Worm (Caenorhabditis elegans) whole organism, L4 larva: Measurements from ENCODE around the gene nas-31.

Experiments
- D1046.2 ChIP-seq: fragments of 200-800 bp; sonication (Bioruptor generic); IDR thresholded peaks from 2 replicates; pipeline ENCODE4 v1.3.6; 2022; ENCODE audit warnings: missing genetic modification characterization, missing compliant biosample characterization
- F10B5.3 ChIP-seq: sonication (generic microtip); optimal IDR thresholded peaks from 2 replicates; lab custom pipeline; 2016; ENCODE audit warnings: mild to moderate bottlenecking, missing genetic modification characterization, missing compliant biosample characterization
- F44E2.7 ChIP-seq: fragments of 200-800 bp; sonication (Bioruptor generic); IDR thresholded peaks from 2 replicates; pipeline ENCODE4 v2.1.2; 2022; ENCODE audit warnings: missing genetic modification characterization, missing compliant biosample characterization
- T20F7.1 ChIP-seq: fragments of 200-800 bp; sonication (Bioruptor generic); optimal IDR thresholded peaks from 2 replicates; lab custom pipeline; 2018; ENCODE audit warnings: mild to moderate bottlenecking, missing genetic modification characterization, missing compliant biosample characterization
- T26A8.4 ChIP-seq: fragments of 200-800 bp; sonication (Bioruptor generic); IDR thresholded peaks from 2 replicates; pipeline ENCODE4 v1.3.6; 2022; ENCODE audit warnings: missing genetic modification characterization, missing compliant biosample characterization
- Y48G9A.11 ChIP-seq: fragments of 200-800 bp; sonication (Bioruptor generic); IDR thresholded peaks from 2 replicates; pipeline ENCODE4 v1.3.6; 2022; ENCODE audit warnings: missing genetic modification reagents, missing genetic modification characterization, missing compliant biosample characterization
- ZK546.5 ChIP-seq, 2 experiments: sonication (generic microtip); optimal IDR thresholded peaks; 2 replicates each; lab custom pipeline; 2017; ENCODE audit warnings: missing biosample characterization in 2 of 2, missing genetic modification characterization in 2 of 2
- aha-1 ChIP-seq: fragments of 150-350 bp; peaks from one replicate; lab custom pipeline; 2014; ENCODE audit warnings: missing biosample characterization, missing genetic modification characterization
- aly-2 ChIP-seq: sonication (generic microtip); optimal IDR thresholded peaks from 2 replicates; lab custom pipeline; 2018; ENCODE audit warnings: missing biosample characterization, missing genetic modification characterization
- ama-1 ChIP-seq: fragments of 150-350 bp; optimal IDR thresholded peaks from 2 replicates; lab custom pipeline; 2014; ENCODE audit warnings: inconsistent platforms, mixed read lengths
- ceh-20 ChIP-seq: fragments of 200-800 bp; sonication (Bioruptor generic); IDR thresholded peaks from 2 replicates; pipeline ENCODE4 v1.3.6; 2022; ENCODE audit warnings: missing genetic modification reagents, missing genetic modification characterization, missing compliant biosample characterization
- daf-16 ChIP-seq, 3 experiments: sonication (generic microtip); optimal IDR thresholded peaks; 2 replicates each; lab custom pipeline; 2016 to 2017; ENCODE audit warnings: missing genetic modification characterization in 3 of 3, missing genetic modification reagents in 3 of 3, mild to moderate bottlenecking in 2 of 3, missing compliant biosample characterization in 2 of 3, missing biosample characterization in 1 of 3, moderate library complexity in 1 of 3
- dmd-6 ChIP-seq: fragments of 200-800 bp; sonication (Bioruptor generic); IDR thresholded peaks from 2 replicates; pipeline ENCODE4 v1.3.6; 2022; ENCODE audit warnings: missing genetic modification reagents, missing genetic modification characterization, missing compliant biosample characterization
- dmd-9 ChIP-seq: fragments of 200-800 bp; sonication (Bioruptor generic); IDR thresholded peaks from 2 replicates; pipeline ENCODE4 v1.3.6; 2022; ENCODE audit warnings: missing genetic modification reagents, missing genetic modification characterization, missing compliant biosample characterization
- dpl-1 ChIP-seq: fragments of 150-350 bp; optimal IDR thresholded peaks from 2 replicates; lab custom pipeline; 2014; ENCODE audit warnings: missing biosample characterization, missing genetic modification reagents, missing genetic modification characterization
- dve-1 ChIP-seq: sonication (generic microtip); optimal IDR thresholded peaks from 2 replicates; lab custom pipeline; 2017; ENCODE audit warnings: antibody characterized with exemption, mild to moderate bottlenecking, missing genetic modification characterization, missing compliant biosample characterization; ENCODE audit not compliant: insufficient read depth
- egl-27 ChIP-seq: sonication (generic microtip); optimal IDR thresholded peaks from 3 replicates; lab custom pipeline; 2017; ENCODE audit warnings: missing biosample characterization, missing genetic modification reagents, missing genetic modification characterization
- egl-43 ChIP-seq: fragments of 200-800 bp; sonication (Bioruptor generic); IDR thresholded peaks from 2 replicates; pipeline ENCODE4 v1.3.6; 2022; ENCODE audit warnings: missing genetic modification reagents, missing genetic modification characterization, missing compliant biosample characterization
- fos-1 ChIP-seq: fragments of 150-350 bp; optimal IDR thresholded peaks from 2 replicates; lab custom pipeline; 2014; ENCODE audit warnings: missing biosample characterization, missing genetic modification characterization
- hlh-11 ChIP-seq: fragments of 200-800 bp; sonication (Bioruptor generic); optimal IDR thresholded peaks from 2 replicates; lab custom pipeline; 2018; ENCODE audit warnings: mild to moderate bottlenecking, missing genetic modification characterization, missing compliant biosample characterization
- hlh-30 ChIP-seq: sonication (generic microtip); optimal IDR thresholded peaks from 2 replicates; lab custom pipeline; 2017; ENCODE audit warnings: antibody characterized with exemption, mild to moderate bottlenecking, missing genetic modification characterization, missing compliant biosample characterization; ENCODE audit not compliant: insufficient read depth
- lin-29 ChIP-seq: fragments of 200-800 bp; sonication (Bioruptor generic); IDR thresholded peaks from 2 replicates; pipeline ENCODE4 v1.3.6; 2022; ENCODE audit warnings: missing genetic modification reagents, missing genetic modification characterization, missing compliant biosample characterization
- madf-9 ChIP-seq: fragments of 200-800 bp; sonication (Bioruptor generic); conservative IDR thresholded peaks from 2 replicates; pipeline ENCODE4 v1.3.6; 2022; ENCODE audit warnings: missing genetic modification reagents, missing genetic modification characterization, missing compliant biosample characterization
- mdl-1 ChIP-seq, 2 experiments: fragments of 150-350 bp in 1 of 2; sonication (generic microtip) in 1 of 2; optimal IDR thresholded peaks; 2 replicates each; lab custom pipeline; 2014 to 2017; ENCODE audit warnings: missing biosample characterization in 2 of 2, missing genetic modification characterization in 2 of 2
- mep-1 ChIP-seq: fragments of 150-350 bp; sonication (generic microtip); optimal IDR thresholded peaks from 3 replicates; lab custom pipeline; 2014; ENCODE audit warnings: missing biosample characterization, missing genetic modification characterization
- mes-2 ChIP-seq: sonication (generic microtip); optimal IDR thresholded peaks from 2 replicates; lab custom pipeline; 2016; ENCODE audit warnings: missing genotype, mild to moderate bottlenecking, missing genetic modification characterization, missing compliant biosample characterization; ENCODE audit not compliant: poor library complexity, severe bottlenecking
- mxl-3 ChIP-seq: fragments of 200-800 bp; sonication (Bioruptor generic); optimal IDR thresholded peaks from 2 replicates; lab custom pipeline; 2018; ENCODE audit warnings: mild to moderate bottlenecking, missing genetic modification characterization, missing compliant biosample characterization
- nhr-10 ChIP-seq: fragments of 150-350 bp; optimal IDR thresholded peaks from 2 replicates; lab custom pipeline; 2014; ENCODE audit warnings: missing biosample characterization, missing genetic modification characterization
- nhr-102 ChIP-seq: sonication (generic microtip); optimal IDR thresholded peaks from 2 replicates; lab custom pipeline; 2016; ENCODE audit warnings: mild to moderate bottlenecking, missing genetic modification characterization, moderate library complexity, missing compliant biosample characterization
- nhr-25 ChIP-seq: sonication (generic microtip); optimal IDR thresholded peaks from 2 replicates; lab custom pipeline; 2017; ENCODE audit warnings: missing genetic modification characterization, mild to moderate bottlenecking, missing compliant biosample characterization, antibody characterized with exemption, moderate library complexity, borderline replicate concordance; ENCODE audit not compliant: insufficient read depth
- nhr-28 ChIP-seq: fragments of 150-350 bp; optimal IDR thresholded peaks from 2 replicates; lab custom pipeline; 2014; ENCODE audit warnings: missing biosample characterization, missing genetic modification characterization
- nhr-48 ChIP-seq: sonication (generic microtip); optimal IDR thresholded peaks from 2 replicates; lab custom pipeline; 2016; ENCODE audit warnings: mild to moderate bottlenecking, missing genetic modification characterization, missing compliant biosample characterization
- nhr-77 ChIP-seq: fragments of 150-350 bp; optimal IDR thresholded peaks from 2 replicates; lab custom pipeline; 2014; ENCODE audit warnings: missing biosample characterization, missing genetic modification characterization
- php-3 ChIP-seq: fragments of 200-800 bp; sonication (Bioruptor generic); IDR thresholded peaks from 2 replicates; pipeline ENCODE4 v1.3.6; 2022; ENCODE audit warnings: missing genetic modification reagents, missing genetic modification characterization, missing compliant biosample characterization
- pqm-1 ChIP-seq: sonication (generic microtip); optimal IDR thresholded peaks from 2 replicates; lab custom pipeline; 2017; ENCODE audit warnings: missing biosample characterization, missing genetic modification characterization
- sdz-12 ChIP-seq: fragments of 200-800 bp; sonication (Bioruptor generic); optimal IDR thresholded peaks from 2 replicates; lab custom pipeline; 2018; ENCODE audit warnings: mild to moderate bottlenecking, missing genetic modification characterization, missing compliant biosample characterization
- skn-1 ChIP-seq: fragments of 150-350 bp; optimal IDR thresholded peaks from 2 replicates; lab custom pipeline; 2014; ENCODE audit warnings: missing biosample characterization, missing genetic modification characterization
- snpc-1.2 ChIP-seq: fragments of 200-800 bp; sonication (Bioruptor generic); IDR thresholded peaks from 2 replicates; pipeline ENCODE4 v1.3.6; 2022; ENCODE audit warnings: missing genetic modification reagents, missing genetic modification characterization, missing compliant biosample characterization
- spr-1 ChIP-seq: sonication (generic microtip); optimal IDR thresholded peaks from 2 replicates; lab custom pipeline; 2016; ENCODE audit warnings: mild to moderate bottlenecking, missing genetic modification characterization, missing compliant biosample characterization
- tra-1 ChIP-seq: fragments of 200-800 bp; sonication (Bioruptor generic); IDR thresholded peaks from 2 replicates; pipeline ENCODE4 v1.3.6; 2022; ENCODE audit warnings: missing genetic modification reagents, missing genetic modification characterization, missing compliant biosample characterization
- unc-39 ChIP-seq: sonication (generic microtip); optimal IDR thresholded peaks from 2 replicates; lab custom pipeline; 2017; ENCODE audit warnings: missing biosample characterization, missing genetic modification characterization
- zip-11 ChIP-seq: fragments of 200-800 bp; sonication (Bioruptor generic); IDR thresholded peaks from 2 replicates; pipeline ENCODE4 v1.3.6; 2022; ENCODE audit warnings: missing genetic modification characterization, missing compliant biosample characterization
- ztf-11 ChIP-seq: fragments of 150-350 bp; optimal IDR thresholded peaks from 2 replicates; lab custom pipeline; 2014; ENCODE audit warnings: missing biosample characterization, missing genetic modification characterization
- ztf-7 ChIP-seq: fragments of 150-350 bp; optimal IDR thresholded peaks from 2 replicates; lab custom pipeline; 2014; ENCODE audit warnings: missing biosample characterization, missing genetic modification characterization

nas-31 gene

ce11 chrV:10937294-10937693 lies 15.6 kb upstream of the nas-31 start (continued):
- TF ChIP-seq mep-1 (tag; lab: Kevin White, UChicago) (peak; percentile 70), zip-11 (no peak), sdz-12 (GFP tag; lab: Kevin White, UChicago) (no peak), egl-27 (tag; lab: Kevin White, UChicago) (no peak), ztf-7 (tag; lab: Kevin White, UChicago) (peak; percentile 93), fos-1 (no peak), ceh-20 (GFP tag; lab: Robert Waterston, UW) (peak; percentile 23; the same call in 1 of the 2 replicates), Y48G9A.11 (GFP tag; lab: Robert Waterston, UW) (no peak), F10B5.3 (tag; lab: Kevin White, UChicago) (no peak), snpc-1.2 (GFP tag; lab: Robert Waterston, UW) (no peak), egl-43 (GFP tag; lab: Robert Waterston, UW) (no peak), lin-29 (no peak), dmd-9 (GFP tag; lab: Robert Waterston, UW) (no peak), D1046.2 (GFP tag; lab: Robert Waterston, UW) (no peak)

ce11 chrV:10936681-10937080 lies 15.0 kb upstream of the nas-31 start, which contains the start of gene F17C11.12:
Gene F17C11.12, minus strand, starts transcription at chrV:10936920.
- TF ChIP-seq daf-16 (GFP tag; optimal IDR thresholded peaks at IDR 0.05; lab: Kevin White, UChicago) (no peak), daf-16 (tag; optimal IDR thresholded peaks at IDR 0.05; lab: Kevin White, UChicago) (peak; percentile 52), hlh-11 (tag; lab: Kevin White, UChicago) (peak; percentile 42), nhr-28 (tag; lab: Kevin White, UChicago) (peak; percentile 84), dpl-1 (GFP tag; lab: Kevin White, UChicago) (no peak), T20F7.1 (GFP tag; lab: Kevin White, UChicago) (no peak), aly-2 (tag; lab: Kevin White, UChicago) (no peak), skn-1 (no peak), egl-27 (tag; lab: Kevin White, UChicago) (no peak), nhr-10 (tag; lab: Kevin White, UChicago) (peak; percentile 3), dve-1 (peak; percentile 74), dmd-6 (peak; percentile 59), pqm-1 (peak; percentile 89), php-3 (GFP tag; lab: Robert Waterston, UW) (peak; percentile 89), nhr-77 (tag; lab: Kevin White, UChicago) (peak; percentile 8), madf-9 (no peak), unc-39 (tag; lab: Kevin White, UChicago) (no peak)
- TF ChIP-seq, all 104 proteins: peak for 9

- peak; percentile 7 for TF ChIP-seq nhr-48
- no peak for TF ChIP-seq nhr-25 (tag; lab: Kevin White, UChicago)
- TF ChIP-seq hlh-30: peak; percentile 17
- peak; percentile 89 for TF ChIP-seq pqm-1
- no peak for TF ChIP-seq tra-1 (GFP tag; lab: Robert Waterston, UW)
- TF ChIP-seq aha-1: peak; percentile 61
- TF ChIP-seq T26A8.4 (GFP tag; lab: Robert Waterston, UW): no peak
- TF ChIP-seq mes-2 (tag; lab: Kevin White, UChicago): no peak
- TF ChIP-seq D1046.2 (GFP tag; lab: Robert Waterston, UW): no peak
- TF ChIP-seq ZK546.5 (tag; optimal IDR thresholded peaks at IDR 0.05; lab: Kevin White, UChicago): no peak
- TF ChIP-seq F44E2.7 (GFP tag; lab: Robert Waterston, UW): no peak
- TF ChIP-seq dmd-6: peak; percentile 89
- TF ChIP-seq unc-39 (tag; lab: Kevin White, UChicago): no peak
- TF ChIP-seq nhr-102 (tag; lab: Kevin White, UChicago): peak; percentile 3
- TF ChIP-seq T20F7.1 (GFP tag; lab: Kevin White, UChicago): peak; percentile 14
- no peak for TF ChIP-seq snpc-1.2 (GFP tag; lab: Robert Waterston, UW)
- peak; percentile 73 for TF ChIP-seq hlh-11 (tag; lab: Kevin White, UChicago)
- TF ChIP-seq daf-16 (GFP tag; optimal IDR thresholded peaks at IDR 0.05; lab: Kevin White, UChicago): no peak
- peak; percentile 49 for TF ChIP-seq daf-16 (tag; optimal IDR thresholded peaks at IDR 0.05; lab: Kevin White, UChicago)
- TF ChIP-seq ztf-11: no peak
- TF ChIP-seq mdl-1 (tag; optimal IDR thresholded peaks at IDR 0.05; lab: Kevin White, UChicago): peak in 1 of 2 experiments; percentile 57
- no peak for TF ChIP-seq ama-1 (lab: Kevin White, UChicago)
- TF ChIP-seq nhr-28 (tag; lab: Kevin White, UChicago): peak; percentile 34
- TF ChIP-seq zip-11: no peak
- no peak for TF ChIP-seq spr-1 (tag; lab: Kevin White, UChicago)
- TF ChIP-seq mxl-3 (GFP tag; lab: Kevin White, UChicago): peak; percentile 32
Measured at ce11 chrV:10932411-10932810, 10.8 kb upstream of the nas-31 start, which contains the start of gene F58B4.5. Gene F58B4.5, plus strand, starts transcription at chrV:10932693.
